Worm (Caenorhabditis elegans) whole organism, young adult: ENCODE data around the gene C52B9.19.

Experiments
- B0336.3 ChIP-seq: fragments of 200-800 bp; sonication (Bioruptor generic); IDR thresholded peaks from 2 replicates; pipeline ENCODE4 v1.3.6; 2022; ENCODE audit warnings: missing genetic modification characterization, missing compliant biosample characterization
- C06A6.2 ChIP-seq: fragments of 200-800 bp; sonication (Bioruptor generic); conservative IDR thresholded peaks from 2 replicates; pipeline ENCODE4 v1.3.6; 2022; ENCODE audit warnings: missing genetic modification characterization, missing compliant biosample characterization
- F52B5.7 ChIP-seq: sonication (generic microtip); optimal IDR thresholded peaks from 2 replicates; lab custom pipeline; 2016; ENCODE audit warnings: mild to moderate bottlenecking, missing genetic modification characterization, missing compliant biosample characterization
- F57A8.1 ChIP-seq: fragments of 200-800 bp; sonication (Bioruptor generic); optimal IDR thresholded peaks from 2 replicates; lab custom pipeline; 2018; ENCODE audit warnings: mild to moderate bottlenecking, missing genetic modification characterization, moderate library complexity, missing compliant biosample characterization
- K11D2.4 ChIP-seq: fragments of 200-800 bp; sonication (Bioruptor generic); IDR thresholded peaks from 2 replicates; pipeline ENCODE4 v1.3.6; 2022; ENCODE audit warnings: missing genetic modification reagents, missing genetic modification characterization, missing compliant biosample characterization
- T07F8.4 ChIP-seq: sonication (generic microtip); optimal IDR thresholded peaks from 2 replicates; lab custom pipeline; 2016; ENCODE audit warnings: mild to moderate bottlenecking, missing genetic modification characterization, moderate library complexity, missing compliant biosample characterization
- Y53F4B.3 ChIP-seq: fragments of 200-800 bp; sonication (Bioruptor generic); IDR thresholded peaks from 2 replicates; pipeline ENCODE4 v1.3.6; 2022; ENCODE audit warnings: missing genetic modification reagents, missing genetic modification characterization, missing compliant biosample characterization
- Y53G8AR.9 ChIP-seq: fragments of 200-800 bp; sonication (Bioruptor generic); conservative IDR thresholded peaks from 2 replicates; pipeline ENCODE4 v1.3.6; 2022; ENCODE audit warnings: missing genetic modification reagents, missing genetic modification characterization, missing compliant biosample characterization
- ama-1 ChIP-seq, 3 experiments: fragments of 150-350 bp in 1 of 3; sonication (generic microtip) in 2 of 3; optimal IDR thresholded peaks; 2 replicates each; lab custom pipeline; 2014 to 2018; ENCODE audit warnings: missing biosample characterization in 2 of 3, missing genetic modification characterization in 2 of 3, missing genetic modification reagents in 2 of 3
- atf-7 ChIP-seq: sonication (generic microtip); optimal IDR thresholded peaks from 2 replicates; lab custom pipeline; 2017; ENCODE audit warnings: mild to moderate bottlenecking, missing genetic modification characterization, missing compliant biosample characterization
- attf-5 ChIP-seq: fragments of 200-800 bp; sonication (Bioruptor generic); optimal IDR thresholded peaks from 2 replicates; lab custom pipeline; 2018; ENCODE audit warnings: mild to moderate bottlenecking, missing genetic modification characterization, missing compliant biosample characterization
- cebp-1 ChIP-seq, 2 experiments: fragments of 200-800 bp in 1 of 2; sonication (Bioruptor generic) in 1 of 2; sonication (generic microtip) in 1 of 2; IDR thresholded peaks in 1 of 2; optimal IDR thresholded peaks in 1 of 2; 2 replicates each; pipeline versions ENCODE4 v1.3.6 to Lab custom; 2017 to 2022; ENCODE audit warnings: missing compliant biosample characterization in 2 of 2, missing genetic modification characterization in 2 of 2, mild to moderate bottlenecking in 1 of 2, missing genetic modification reagents in 1 of 2, moderate library complexity in 1 of 2
- ceh-100 ChIP-seq: fragments of 200-800 bp; sonication (Bioruptor generic); IDR thresholded peaks from 2 replicates; pipeline ENCODE4 v1.3.6; 2022; ENCODE audit warnings: missing genetic modification reagents, missing genetic modification characterization, missing compliant biosample characterization
- ceh-40 ChIP-seq: fragments of 200-800 bp; sonication (Bioruptor generic); IDR thresholded peaks from 2 replicates; pipeline ENCODE4 v1.3.6; 2022; ENCODE audit warnings: missing genetic modification characterization, missing compliant biosample characterization
- ceh-79 ChIP-seq: sonication (generic microtip); optimal IDR thresholded peaks from 2 replicates; lab custom pipeline; 2017; ENCODE audit warnings: mild to moderate bottlenecking, missing genetic modification characterization, missing compliant biosample characterization
- chd-7 ChIP-seq: sonication (generic microtip); optimal IDR thresholded peaks from 2 replicates; lab custom pipeline; 2016; ENCODE audit warnings: mild to moderate bottlenecking, missing genetic modification characterization, moderate library complexity, missing compliant biosample characterization
- dox-1 ChIP-seq: fragments of 200-800 bp; sonication (Bioruptor generic); IDR thresholded peaks from 2 replicates; pipeline ENCODE4 v1.3.6; 2022; ENCODE audit warnings: missing genetic modification reagents, missing genetic modification characterization, missing compliant biosample characterization
- efl-1 ChIP-seq: fragments of 150-350 bp; optimal IDR thresholded peaks from 2 replicates; lab custom pipeline; 2014; ENCODE audit warnings: missing biosample characterization, missing genetic modification reagents, missing genetic modification characterization
- egl-18 ChIP-seq: fragments of 200-800 bp; sonication (Bioruptor generic); IDR thresholded peaks from 2 replicates; pipeline ENCODE4 v1.3.6; 2022; ENCODE audit warnings: missing genetic modification reagents, missing genetic modification characterization, missing compliant biosample characterization
- ekl-4 ChIP-seq: fragments of 200-800 bp; sonication (Bioruptor generic); IDR thresholded peaks from 2 replicates; pipeline ENCODE4 v1.3.6; 2022; ENCODE audit warnings: missing genetic modification reagents, missing genetic modification characterization, missing compliant biosample characterization
- gei-17 ChIP-seq: fragments of 200-800 bp; sonication (Bioruptor generic); optimal IDR thresholded peaks from 2 replicates; lab custom pipeline; 2018; ENCODE audit warnings: mild to moderate bottlenecking, missing genetic modification characterization, missing compliant biosample characterization
- hlh-12 ChIP-seq: sonication (generic microtip); optimal IDR thresholded peaks from 2 replicates; lab custom pipeline; 2016; ENCODE audit warnings: missing genetic modification characterization, missing compliant biosample characterization
- hrde-1 ChIP-seq: sonication (generic microtip); optimal IDR thresholded peaks from 2 replicates; lab custom pipeline; 2016; ENCODE audit warnings: missing genetic modification characterization, mild to moderate bottlenecking, missing compliant biosample characterization, moderate library complexity, missing genotype, missing genetic modification reagents, borderline replicate concordance
- let-526 ChIP-seq: fragments of 200-800 bp; sonication (Bioruptor generic); IDR thresholded peaks from 2 replicates; pipeline ENCODE4 v1.3.6; 2022; ENCODE audit warnings: missing genetic modification reagents, missing genetic modification characterization, missing compliant biosample characterization
- let-607 ChIP-seq, 2 experiments: fragments of 200-800 bp in 1 of 2; sonication (Bioruptor generic) in 1 of 2; sonication (generic microtip) in 1 of 2; optimal IDR thresholded peaks; 2 replicates each; lab custom pipeline; 2016 to 2018; ENCODE audit warnings: mild to moderate bottlenecking in 2 of 2, missing compliant biosample characterization in 2 of 2, missing genetic modification characterization in 2 of 2, moderate library complexity in 2 of 2, missing genotype in 1 of 2
- lin-26 ChIP-seq: fragments of 200-800 bp; sonication (Bioruptor generic); IDR thresholded peaks from 2 replicates; pipeline ENCODE4 v1.3.6; 2022; ENCODE audit warnings: missing genetic modification reagents, missing genetic modification characterization, missing compliant biosample characterization
- lin-40 ChIP-seq: sonication (generic microtip); optimal IDR thresholded peaks from 2 replicates; lab custom pipeline; 2016; ENCODE audit warnings: missing genetic modification characterization, mild to moderate bottlenecking, missing compliant biosample characterization, missing genotype, missing genetic modification reagents
- lir-1 ChIP-seq: fragments of 200-800 bp; sonication (Bioruptor generic); conservative IDR thresholded peaks from 2 replicates; pipeline ENCODE4 v1.3.6; 2022; ENCODE audit warnings: missing genetic modification reagents, missing genetic modification characterization, missing compliant biosample characterization
- madf-3 ChIP-seq: fragments of 200-800 bp; sonication (Bioruptor generic); IDR thresholded peaks from 2 replicates; pipeline ENCODE4 v1.3.6; 2022; ENCODE audit warnings: missing genetic modification reagents, missing genetic modification characterization, missing compliant biosample characterization
- madf-6 ChIP-seq: fragments of 200-800 bp; sonication (Bioruptor generic); IDR thresholded peaks from 2 replicates; pipeline ENCODE4 v1.3.6; 2022; ENCODE audit warnings: missing genetic modification reagents, missing genetic modification characterization, missing compliant biosample characterization
- nfyb-1 ChIP-seq: fragments of 200-800 bp; sonication (Bioruptor generic); IDR thresholded peaks from 2 replicates; pipeline ENCODE4 v1.3.6; 2022; ENCODE audit warnings: missing genetic modification reagents, missing genetic modification characterization, missing compliant biosample characterization
- nhr-120 ChIP-seq: fragments of 200-800 bp; sonication (Bioruptor generic); IDR thresholded peaks from 2 replicates; pipeline ENCODE4 v1.3.6; 2022; ENCODE audit warnings: missing genetic modification characterization, missing compliant biosample characterization
- nhr-27 ChIP-seq: fragments of 200-800 bp; sonication (Bioruptor generic); optimal IDR thresholded peaks from 2 replicates; lab custom pipeline; 2018; ENCODE audit warnings: mild to moderate bottlenecking, missing genetic modification characterization, moderate library complexity, missing compliant biosample characterization
- nhr-80 ChIP-seq: sonication (generic microtip); optimal IDR thresholded peaks from 2 replicates; lab custom pipeline; 2016; ENCODE audit warnings: missing genetic modification characterization, missing compliant biosample characterization
- nhr-90 ChIP-seq: sonication (generic microtip); optimal IDR thresholded peaks from 2 replicates; lab custom pipeline; 2016; ENCODE audit warnings: missing genotype, mild to moderate bottlenecking, missing genetic modification characterization, missing compliant biosample characterization
- pbrm-1 ChIP-seq: fragments of 200-800 bp; sonication (Bioruptor generic); IDR thresholded peaks from 2 replicates; pipeline ENCODE4 v1.3.6; 2022; ENCODE audit warnings: missing genetic modification reagents, missing genetic modification characterization, missing compliant biosample characterization
- rcor-1 ChIP-seq: fragments of 200-800 bp; sonication (Bioruptor generic); IDR thresholded peaks from 2 replicates; pipeline ENCODE4 v1.3.6; 2022; ENCODE audit warnings: missing genetic modification reagents, missing genetic modification characterization, missing compliant biosample characterization
- repo-1 ChIP-seq: sonication (generic microtip); optimal IDR thresholded peaks from 2 replicates; lab custom pipeline; 2017; ENCODE audit warnings: mild to moderate bottlenecking, missing genetic modification characterization, missing compliant biosample characterization
- somi-1 ChIP-seq: fragments of 200-800 bp; sonication (Bioruptor generic); optimal IDR thresholded peaks from 2 replicates; lab custom pipeline; 2018; ENCODE audit warnings: mild to moderate bottlenecking, missing genetic modification characterization, missing compliant biosample characterization
- tlf-1 ChIP-seq: fragments of 200-800 bp; sonication (Bioruptor generic); optimal IDR thresholded peaks from 2 replicates; lab custom pipeline; 2018; ENCODE audit warnings: mild to moderate bottlenecking, missing genetic modification characterization, missing compliant biosample characterization
- ztf-22 ChIP-seq: fragments of 200-800 bp; sonication (Bioruptor generic); optimal IDR thresholded peaks from 2 replicates; lab custom pipeline; 2018; ENCODE audit warnings: mild to moderate bottlenecking, missing genetic modification characterization, moderate library complexity, missing compliant biosample characterization
- ztf-25 ChIP-seq: fragments of 200-800 bp; sonication (Bioruptor generic); IDR thresholded peaks from 2 replicates; pipeline ENCODE4 v1.3.6; 2022; ENCODE audit warnings: missing genetic modification reagents, missing genetic modification characterization, missing compliant biosample characterization
- ztf-26 ChIP-seq: sonication (generic microtip); optimal IDR thresholded peaks from 2 replicates; lab custom pipeline; 2017; ENCODE audit warnings: missing genetic modification characterization, missing compliant biosample characterization
- ztf-28 ChIP-seq: fragments of 200-800 bp; sonication (Bioruptor generic); IDR thresholded peaks from 2 replicates; pipeline ENCODE4 v1.3.6; 2022; ENCODE audit warnings: missing genetic modification reagents, missing genetic modification characterization, missing compliant biosample characterization

The C52B9.19 gene

DNA sequence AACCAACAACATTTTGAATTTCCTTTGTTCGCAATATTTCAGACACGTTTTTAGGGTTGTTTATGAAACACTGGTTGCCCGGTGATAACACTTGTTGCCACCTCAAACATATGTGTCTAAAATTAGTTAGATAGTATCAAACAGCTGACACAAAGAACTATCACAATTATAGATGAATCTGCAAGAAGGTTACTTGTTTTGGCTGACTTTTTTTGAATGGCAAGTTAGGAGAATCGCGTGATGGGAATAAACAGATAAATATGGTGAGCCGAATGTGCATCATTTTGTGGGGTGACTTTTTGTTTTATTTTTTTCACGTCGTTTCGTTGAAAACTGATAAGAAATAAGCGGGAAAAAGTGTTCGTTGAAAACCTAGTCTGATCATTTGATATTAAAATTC, 37.2 kb upstream of the C52B9.19 start (continued):
- 0 out of 2 replicates have a peak, but pooled peaks have one; percentile 16 for TF ChIP-seq cebp-1 (GFP tag; IDR thresholded peaks at IDR 0.05; lab: Robert Waterston, UW)
- TF ChIP-seq cebp-1 (tag; optimal IDR thresholded peaks at IDR 0.05; lab: Kevin White, UChicago) = peak; percentile 41
- peak; percentile 1 for TF ChIP-seq chd-7 (tag; lab: Kevin White, UChicago)
- TF ChIP-seq hlh-12 (tag; lab: Kevin White, UChicago) = no peak
- TF ChIP-seq ztf-22 = no peak
- TF ChIP-seq let-526 = no peak
- peak in 1 of 2 experiments; percentile 56 for TF ChIP-seq let-607 (tag; optimal IDR thresholded peaks at IDR 0.05; lab: Kevin White, UChicago)

DNA sequence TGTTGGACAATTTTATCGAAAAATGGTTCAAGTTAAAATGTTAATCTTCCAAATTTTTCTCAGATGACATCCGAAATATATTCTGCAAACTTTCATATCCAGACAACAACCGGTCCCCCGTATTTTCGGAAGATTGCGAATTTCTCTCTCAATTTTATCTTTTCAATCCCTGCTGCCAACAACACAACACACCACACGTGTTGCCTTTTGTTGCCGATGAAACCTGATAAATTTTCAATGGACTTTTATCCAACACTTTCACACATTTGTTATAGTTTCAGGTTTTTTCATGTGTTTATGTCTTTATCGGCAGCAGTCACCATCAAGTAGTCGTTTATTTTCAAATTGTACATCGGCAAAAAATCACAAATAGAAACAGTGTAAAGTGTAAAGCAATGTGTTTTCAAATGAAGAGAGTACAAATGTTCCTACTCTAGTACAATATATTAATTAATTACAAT, 36.1 kb upstream of the C52B9.19 start:
- TF ChIP-seq lin-26 (GFP tag; lab: Robert Waterston, UW) (0 out of 2 replicates have a peak, but pooled peaks have one; percentile 12), Y53F4B.3 (GFP tag; lab: Robert Waterston, UW) (no peak), ceh-100 (no peak), repo-1 (peak; percentile 89), hrde-1 (tag; lab: Kevin White, UChicago) (no peak), ekl-4 (GFP tag; lab: Robert Waterston, UW) (0 out of 2 replicates have a peak, but pooled peaks have one; percentile 30), rcor-1 (GFP tag; lab: Robert Waterston, UW) (no peak), madf-6 (no peak), ceh-40 (GFP tag; lab: Robert Waterston, UW) (no peak), dox-1 (GFP tag; lab: Robert Waterston, UW) (peak; percentile 65), B0336.3 (GFP tag; lab: Robert Waterston, UW) (peak; percentile 86), nfyb-1 (0 out of 2 replicates have a peak, but pooled peaks have one; percentile 37), nhr-27 (no peak), somi-1 (GFP tag; lab: Kevin White, UChicago) (peak; percentile 25), tlf-1 (GFP tag; lab: Kevin White, UChicago) (peak; percentile 49), atf-7 (tag; lab: Kevin White, UChicago) (peak; percentile 40), C06A6.2 (GFP tag; lab: Robert Waterston, UW) (0 out of 2 replicates have a peak, but pooled peaks have one; percentile 38), nhr-120 (no peak), lir-1 (GFP tag; lab: Robert Waterston, UW) (0 out of 2 replicates have a peak, but pooled peaks have one; percentile 46), chd-7 (tag; lab: Kevin White, UChicago) (peak; percentile 46), attf-5 (GFP tag; lab: Kevin White, UChicago) (peak; percentile 2), lin-40 (peak; percentile 40), madf-3 (GFP tag; lab: Robert Waterston, UW) (0 out of 2 replicates have a peak, but pooled peaks have one; percentile 38), gei-17 (GFP tag; lab: Kevin White, UChicago) (peak; percentile 38), ztf-25 (0 out of 2 replicates have a peak, but pooled peaks have one; percentile 15), T07F8.4 (tag; lab: Kevin White, UChicago) (no peak), F52B5.7 (tag; lab: Kevin White, UChicago) (no peak), ztf-26 (tag; lab: Kevin White, UChicago) (peak; percentile 24), nhr-80 (tag; lab: Kevin White, UChicago) (peak; percentile 53), K11D2.4 (GFP tag; lab: Robert Waterston, UW) (0 out of 2 replicates have a peak, but pooled peaks have one; percentile 10), F57A8.1 (no peak), cebp-1 (GFP tag; IDR thresholded peaks at IDR 0.05; lab: Robert Waterston, UW) (no peak), cebp-1 (tag; optimal IDR thresholded peaks at IDR 0.05; lab: Kevin White, UChicago) (peak; percentile 57), nhr-90 (peak; percentile 18), efl-1 (GFP tag; lab: Kevin White, UChicago) (no peak), Y53G8AR.9 (GFP tag; lab: Robert Waterston, UW) (0 out of 2 replicates have a peak, but pooled peaks have one; percentile 56), ztf-28 (GFP tag; lab: Robert Waterston, UW) (no peak), egl-18 (no peak), pbrm-1 (GFP tag; lab: Robert Waterston, UW) (0 out of 2 replicates have a peak, but pooled peaks have one; percentile 37), let-526 (0 out of 2 replicates have a peak, but pooled peaks have one; percentile 4), ceh-79 (no peak), ama-1 (optimal IDR thresholded peaks at IDR 0.05; lab: Kevin White, UChicago) (peak; percentile 46), ama-1 (GFP tag; optimal IDR thresholded peaks at IDR 0.05; lab: Kevin White, UChicago) (no peak)
